Worm (Caenorhabditis elegans): ENCODE data around the gene ZK757.2.

DNA sequence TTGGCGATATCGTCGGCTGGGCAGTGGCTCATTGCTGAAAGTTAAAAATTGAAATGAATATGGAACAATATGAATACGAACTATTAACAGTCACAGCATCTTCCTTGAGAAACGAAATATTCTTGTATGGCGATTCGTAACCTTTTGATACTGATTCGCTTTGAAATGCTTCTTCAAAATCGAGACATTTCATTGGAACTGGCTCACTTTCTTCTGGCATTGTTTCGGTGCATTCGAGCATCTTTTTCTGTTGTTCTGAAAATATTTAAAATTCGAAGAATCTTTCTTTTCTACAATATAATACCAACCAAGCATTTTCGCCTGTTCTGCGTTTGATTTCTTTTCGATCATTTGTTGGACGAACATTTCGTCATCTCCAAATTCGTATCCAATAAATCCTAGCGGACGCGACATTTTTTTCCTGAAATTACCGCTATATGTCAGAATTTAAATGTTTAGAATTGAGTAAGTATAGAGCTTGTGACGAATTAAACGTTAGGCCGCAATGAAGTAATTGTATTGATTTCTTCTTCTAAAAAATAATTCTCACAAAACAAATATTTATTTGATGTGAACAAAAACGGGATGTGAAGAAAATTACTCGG, 54.3 kb downstream of the ZK757.2 start, which contains the start of gene lin-52:
- no peak for TF ChIP-seq tra-4 (tag; optimal IDR thresholded peaks at IDR 0.05)
- TF ChIP-seq hnd-1 (tag; optimal IDR thresholded peaks at IDR 0.05), result no peak
- TF ChIP-seq ceh-36 (tag; optimal IDR thresholded peaks at IDR 0.05), result no peak

Measured in whole organism, early embryonic.